Worm (Caenorhabditis elegans): Measurements from ENCODE around the gene srlf-7.
A peak's percentile ranks its signal among the peaks of the same experiment; 100 is the strongest.

Gene srlf-7

DNA sequence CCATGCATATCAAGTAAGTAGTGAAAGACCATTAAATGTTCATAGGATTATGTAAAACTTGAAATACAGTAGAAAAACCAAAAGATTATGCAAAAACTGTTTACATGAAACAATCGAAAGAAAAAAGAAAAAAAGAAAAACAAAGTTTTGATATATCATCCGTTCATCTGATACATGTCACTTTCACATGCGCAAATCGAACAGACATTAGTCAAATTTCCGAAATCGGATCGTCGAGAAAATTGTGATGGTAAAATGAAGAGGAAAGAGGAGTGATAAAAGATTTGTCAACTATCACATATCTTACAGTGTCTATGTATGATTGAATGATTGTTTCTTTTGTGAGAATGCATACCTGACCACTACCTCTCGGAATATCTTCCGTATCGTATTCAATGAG is 19.9 kb downstream of the srlf-7 start:
- TF ChIP-seq nhr-102 (tag; optimal IDR thresholded peaks at IDR 0.05) = no peak
- TF ChIP-seq jun-1 (tag; optimal IDR thresholded peaks at IDR 0.05) = no peak
- TF ChIP-seq Y105C5A.15 (GFP tag; IDR thresholded peaks at IDR 0.05) = no peak
- TF ChIP-seq ceh-62 (tag; optimal IDR thresholded peaks at IDR 0.05) = no peak
- TF ChIP-seq mxl-3 (GFP tag; optimal IDR thresholded peaks at IDR 0.05) = no peak
- TF ChIP-seq lin-29 (GFP tag; IDR thresholded peaks at IDR 0.05) = no peak
- TF ChIP-seq hmg-1.1 (GFP tag; IDR thresholded peaks at IDR 0.05) = no peak
- no peak for TF ChIP-seq ceh-28 (tag; optimal IDR thresholded peaks at IDR 0.05)
- no peak for TF ChIP-seq daf-12 (tag; optimal IDR thresholded peaks at IDR 0.05)
- no peak for TF ChIP-seq zag-1 (tag; optimal IDR thresholded peaks at IDR 0.05)
- TF ChIP-seq dmd-8 (GFP tag; IDR thresholded peaks at IDR 0.05) = no peak

DNA sequence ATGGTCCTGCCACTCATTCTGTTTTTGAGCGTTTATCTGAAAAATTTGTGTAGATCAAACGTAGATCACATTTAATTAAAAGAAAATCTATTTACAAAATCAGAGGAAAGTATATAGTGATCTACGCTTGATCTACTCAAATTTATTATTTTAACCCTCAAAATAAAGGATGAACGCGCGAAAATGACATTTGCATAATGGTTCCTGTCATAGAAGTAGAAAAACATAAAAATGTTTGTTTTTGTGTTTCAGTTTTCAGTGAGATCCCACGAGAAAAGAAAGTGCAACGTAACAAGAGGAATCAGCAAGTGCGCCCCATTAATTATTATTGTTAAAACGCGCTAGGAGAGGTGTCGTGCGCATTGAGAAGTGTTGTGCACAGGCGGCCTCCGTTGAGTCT is 22.2 kb downstream of the srlf-7 start:
- TF ChIP-seq unc-62 (GFP tag; optimal IDR thresholded peaks at IDR 0.05 in 1 of 2) (peak in 1 of 2 experiments; percentile 54), unc-62 (tag; optimal IDR thresholded peaks at IDR 0.05) (no peak), Y75B8A.6 (GFP tag; IDR thresholded peaks at IDR 0.05) (no peak)

DNA sequence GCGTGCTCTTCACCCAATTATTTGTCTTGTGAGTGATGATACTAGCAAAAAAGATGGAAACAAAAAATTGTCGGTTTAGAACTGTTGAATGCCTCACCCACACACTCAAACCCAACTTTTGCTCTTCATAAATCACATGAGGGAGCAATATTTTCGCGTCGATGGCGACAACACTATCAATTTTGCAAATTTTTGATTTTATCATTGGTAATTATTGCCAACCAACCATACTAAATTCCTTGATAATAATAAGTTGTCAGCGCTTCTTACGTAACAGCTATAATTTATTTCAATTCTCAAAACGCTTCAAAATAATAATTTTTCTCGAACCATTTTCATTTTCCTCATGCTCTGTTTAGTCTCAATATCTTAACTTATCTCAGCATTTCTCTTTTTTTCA is 23.7 kb downstream of the srlf-7 start:
- TF ChIP-seq egl-27 (tag; optimal IDR thresholded peaks at IDR 0.05) (no peak), pqm-1 (tag; optimal IDR thresholded peaks at IDR 0.05) (peak; percentile 58), daf-16 (GFP tag; optimal IDR thresholded peaks at IDR 0.05) (no peak), daf-16 (tag; optimal IDR thresholded peaks at IDR 0.05) (peak; percentile 50)

DNA sequence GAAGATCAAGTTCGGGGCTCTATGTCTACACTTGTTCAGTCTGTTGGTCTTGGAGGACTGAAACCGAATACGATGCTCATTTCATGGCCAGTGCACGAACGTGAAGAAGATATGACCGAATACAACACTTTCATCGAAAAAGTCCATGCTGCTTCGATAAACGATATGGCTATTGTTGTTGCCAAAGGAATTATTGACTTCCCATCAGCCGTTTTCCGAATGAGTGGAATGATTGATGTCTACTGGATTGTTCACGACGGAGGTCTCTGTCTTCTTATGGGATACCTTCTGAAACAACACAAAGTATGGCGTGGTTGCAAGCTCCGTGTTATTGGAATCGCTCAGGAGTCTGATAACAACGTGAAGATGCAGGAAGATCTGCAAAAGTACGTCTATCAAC is 27.1 kb downstream of the srlf-7 start:
- TF ChIP-seq unc-62 (GFP tag; optimal IDR thresholded peaks at IDR 0.05 in 1 of 2) (peak in 1 of 2 experiments; percentile 89), unc-62 (tag; optimal IDR thresholded peaks at IDR 0.05) (no peak), unc-39 (tag; optimal IDR thresholded peaks at IDR 0.05) (no peak), aha-1 (tag) (peak; percentile 74)

DNA sequence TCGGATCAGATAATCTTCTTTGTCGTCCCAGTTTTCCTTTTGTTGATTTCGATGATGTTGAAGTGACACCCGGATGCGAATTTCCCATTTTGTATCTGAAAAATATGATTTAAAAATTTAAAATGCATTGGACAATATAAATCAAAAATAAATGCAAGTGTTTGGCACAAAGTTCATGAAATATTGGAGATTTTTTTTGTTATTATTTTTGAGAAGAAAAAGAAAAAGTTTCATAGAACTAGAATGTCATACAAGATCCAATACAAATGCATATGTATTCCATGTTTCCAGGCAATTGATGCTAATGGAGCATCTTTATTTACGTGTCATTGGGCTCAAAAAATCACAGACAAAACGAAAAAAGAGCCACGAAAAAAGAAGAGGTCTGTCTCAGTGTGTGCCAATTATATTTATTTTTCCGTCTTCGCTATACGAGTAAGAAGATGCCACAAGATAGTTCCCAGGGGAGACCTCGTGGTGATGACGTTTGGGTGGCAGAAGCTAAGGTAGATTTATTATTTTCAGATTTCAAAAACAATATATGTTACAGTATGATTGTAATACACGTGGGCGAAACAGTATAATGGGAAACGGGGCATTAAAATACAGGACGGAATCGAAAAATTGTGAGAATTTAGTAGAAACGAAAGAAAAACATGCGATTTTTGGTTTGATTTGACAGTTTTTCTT is 30.5 kb downstream of the srlf-7 start, which contains the start of the genes glb-23 and R13A1.1:
Gene glb-23, minus strand, starts transcription at position 101 of the 690 bp plus-strand sequence.
Gene R13A1.1, plus strand, starts transcription at position 640 of the 690 bp plus-strand sequence.
- TF ChIP-seq daf-19 (GFP tag; conservative IDR thresholded peaks at IDR 0.05) (no peak), madf-9 (GFP tag; conservative IDR thresholded peaks at IDR 0.05) (no peak), hmg-1.1 (GFP tag; IDR thresholded peaks at IDR 0.05) (no peak), egl-43 (GFP tag; IDR thresholded peaks at IDR 0.05) (no peak), unc-39 (tag; optimal IDR thresholded peaks at IDR 0.05) (no peak), ceh-62 (tag; optimal IDR thresholded peaks at IDR 0.05) (no peak), dve-1 (tag; optimal IDR thresholded peaks at IDR 0.05; ENCODE audit: insufficient read depth) (no peak), mes-2 (tag; optimal IDR thresholded peaks at IDR 0.05; ENCODE audit: poor library complexity, severe bottlenecking) (no peak), attf-4 (tag; optimal IDR thresholded peaks at IDR 0.05) (no peak), tag-97 (GFP tag; IDR thresholded peaks at IDR 0.05) (no peak), nhr-76 (tag; optimal IDR thresholded peaks at IDR 0.05) (no peak), fkh-10 (GFP tag; optimal IDR thresholded peaks at IDR 0.05) (no peak), mep-1 (tag; optimal IDR thresholded peaks at IDR 0.05) (no peak), dmd-8 (GFP tag; IDR thresholded peaks at IDR 0.05) (no peak), lin-29 (GFP tag; IDR thresholded peaks at IDR 0.05) (no peak)

DNA sequence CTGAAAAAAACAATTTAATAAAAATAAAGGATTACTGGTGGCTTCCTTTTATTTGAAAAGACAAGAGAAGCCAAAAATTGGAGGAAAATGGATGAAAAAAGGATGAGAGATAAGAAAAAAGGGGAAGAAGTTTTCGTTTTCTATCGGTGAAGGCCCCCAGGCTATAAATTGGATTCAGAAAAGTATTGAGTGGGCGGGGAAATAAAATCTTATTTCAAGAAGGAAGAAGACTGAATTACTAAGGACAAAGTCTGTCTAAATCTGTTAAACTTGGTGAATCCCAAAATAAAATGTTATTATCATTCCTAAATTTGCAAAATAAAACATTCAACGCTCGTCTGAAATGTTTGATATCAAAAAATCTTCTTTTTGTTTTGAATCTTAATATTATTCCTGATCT is 33.0 kb downstream of the srlf-7 start:
- peak; percentile 56 for TF ChIP-seq aha-1 (tag)
- no peak for TF ChIP-seq zip-11 (GFP tag; IDR thresholded peaks at IDR 0.05)
